Fruit fly (Drosophila melanogaster) whole organism, adult: ENCODE measurements around the gene Hsp23.

Experiments used
- CG11617 ChIP-seq: fragments of 200-800 bp; sonication (Bioruptor generic); optimal IDR thresholded peaks from 2 replicates; lab custom pipeline; 2017; ENCODE audit warnings: mild to moderate bottlenecking, missing biosample characterization, missing genetic modification reagents, missing genetic modification characterization
- CG12768 ChIP-seq: fragments of 200-800 bp; sonication (Bioruptor generic); optimal IDR thresholded peaks from 2 replicates; lab custom pipeline; 2017; ENCODE audit warnings: missing biosample characterization, missing genetic modification characterization, mild to moderate bottlenecking, moderate library complexity, missing genetic modification reagents
- CG14711 ChIP-seq: fragments of 200-800 bp; sonication (Bioruptor generic); optimal IDR thresholded peaks from 2 replicates; lab custom pipeline; 2018; ENCODE audit warnings: missing biosample characterization, mild to moderate bottlenecking, missing genetic modification characterization, moderate library complexity
- CG1620 ChIP-seq: fragments of 200-800 bp; sonication (Bioruptor generic); optimal IDR thresholded peaks from 2 replicates; lab custom pipeline; 2016; ENCODE audit warnings: missing biosample characterization, missing genetic modification characterization
- CG33017 ChIP-seq: fragments of 200-800 bp; sonication (Bioruptor generic); optimal IDR thresholded peaks from 2 replicates; lab custom pipeline; 2018; ENCODE audit warnings: missing biosample characterization, mild to moderate bottlenecking, missing genetic modification characterization, moderate library complexity
- CG5204 ChIP-seq: fragments of 200-800 bp; sonication (Bioruptor generic); optimal IDR thresholded peaks from 2 replicates; lab custom pipeline; 2016; ENCODE audit warnings: missing biosample characterization, missing genetic modification characterization
- CG7045 ChIP-seq: fragments of 200-800 bp; sonication (Bioruptor generic); optimal IDR thresholded peaks from 2 replicates; lab custom pipeline; 2017; ENCODE audit warnings: missing biosample characterization, mild to moderate bottlenecking, missing genetic modification characterization
- CG7101 ChIP-seq: fragments of 200-800 bp; sonication (Bioruptor generic); optimal IDR thresholded peaks from 2 replicates; lab custom pipeline; 2018; ENCODE audit warnings: missing biosample characterization, mild to moderate bottlenecking, missing genetic modification characterization, moderate library complexity
- Clk ChIP-seq: fragments of 200-800 bp; sonication (Bioruptor generic); optimal IDR thresholded peaks from 2 replicates; lab custom pipeline; 2017; ENCODE audit warnings: missing biosample characterization, missing genetic modification characterization
- Crg-1 ChIP-seq: fragments of 200-800 bp; sonication (Bioruptor generic); optimal IDR thresholded peaks from 2 replicates; lab custom pipeline; 2016; ENCODE audit warnings: missing biosample characterization, missing genetic modification characterization
- Hr96 ChIP-seq: fragments of 200-800 bp; sonication (Bioruptor generic); optimal IDR thresholded peaks from 2 replicates; lab custom pipeline; 2016; ENCODE audit warnings: missing biosample characterization, missing genetic modification characterization
- Mnt ChIP-seq: fragments of 200-800 bp; sonication (Bioruptor generic); optimal IDR thresholded peaks from 2 replicates; lab custom pipeline; 2016; ENCODE audit warnings: missing biosample characterization, mild to moderate bottlenecking, missing genetic modification characterization
- bab1 ChIP-seq: fragments of 200-800 bp; sonication (Bioruptor generic); optimal IDR thresholded peaks from 3 replicates; lab custom pipeline; 2019; ENCODE audit warnings: missing biosample characterization, mild to moderate bottlenecking, missing genetic modification characterization, moderate library complexity
- cic ChIP-seq: fragments of 200-800 bp; sonication (Bioruptor generic); optimal IDR thresholded peaks from 2 replicates; lab custom pipeline; 2017; ENCODE audit warnings: missing biosample characterization, mild to moderate bottlenecking, missing genetic modification characterization, moderate library complexity
- cnc ChIP-seq, 2 experiments: fragments of >200 bp; optimal IDR thresholded peaks; 2 replicates each; lab custom pipeline; 2017
- kay ChIP-seq: fragments of 200-800 bp; sonication (Bioruptor generic); peaks from one replicate; lab custom pipeline; 2016; ENCODE audit warnings: missing biosample characterization, missing genetic modification characterization, borderline replicate concordance
- ovo ChIP-seq: fragments of 200-800 bp; sonication (Bioruptor generic); optimal IDR thresholded peaks from 2 replicates; lab custom pipeline; 2016; ENCODE audit warnings: missing biosample characterization, missing genetic modification characterization
- pad ChIP-seq: fragments of 200-800 bp; sonication (Bioruptor generic); optimal IDR thresholded peaks from 3 replicates; lab custom pipeline; 2017; ENCODE audit warnings: missing biosample characterization, missing genetic modification characterization, mild to moderate bottlenecking, moderate library complexity, missing genetic modification reagents
- tj ChIP-seq: fragments of 200-800 bp; sonication (Bioruptor generic); optimal IDR thresholded peaks from 3 replicates; lab custom pipeline; 2017; ENCODE audit warnings: missing biosample characterization, mild to moderate bottlenecking, missing genetic modification characterization, moderate library complexity
- toe ChIP-seq: fragments of 200-800 bp; sonication (Bioruptor generic); optimal IDR thresholded peaks from 2 replicates; lab custom pipeline; 2016; ENCODE audit warnings: missing biosample characterization, missing genetic modification characterization

The Hsp23 gene

DNA sequence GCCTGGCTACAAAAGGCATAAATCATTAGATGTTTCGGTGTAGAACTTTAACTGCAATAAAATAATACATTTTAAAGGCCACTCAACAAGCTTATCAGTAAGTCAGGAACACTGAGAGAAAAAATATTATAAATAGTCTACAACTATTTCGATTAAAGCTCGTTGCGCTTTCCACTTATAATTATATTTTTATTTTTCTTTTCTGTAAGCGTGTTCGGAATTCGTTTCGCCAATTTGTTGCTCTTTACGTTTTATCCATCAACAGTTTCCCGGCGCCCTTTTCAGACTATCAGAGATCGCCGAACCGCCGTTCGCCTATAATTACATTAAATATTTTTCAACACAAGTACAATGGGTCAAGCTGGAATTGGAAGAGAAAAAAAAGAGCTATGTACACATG is 42.7 kb upstream of the Hsp23 start:
- TF ChIP-seq CG1620 (GFP tag; lab: Kevin White, UChicago) (no peak), CG14711 (no peak), kay (GFP tag; lab: Kevin White, UChicago) (peak; percentile 77), CG12768 (GFP tag; lab: Kevin White, UChicago) (no peak), ovo (GFP tag; lab: Kevin White, UChicago) (no peak), CG33017 (peak; percentile 5), bab1 (GFP tag; lab: Kevin White, UChicago) (no peak), toe (GFP tag; lab: Kevin White, UChicago) (no peak), Hr96 (GFP tag; lab: Kevin White, UChicago) (no peak), CG5204 (GFP tag; lab: Kevin White, UChicago) (peak; percentile 15), Crg-1 (GFP tag; lab: Kevin White, UChicago) (no peak), CG7101 (tag; lab: Kevin White, UChicago) (no peak), Mnt (GFP tag; lab: Kevin White, UChicago) (no peak), CG11617 (GFP tag; lab: Kevin White, UChicago) (no peak), CG7045 (GFP tag; lab: Kevin White, UChicago) (no peak), tj (GFP tag; lab: Kevin White, UChicago) (no peak), cic (GFP tag; lab: Kevin White, UChicago) (no peak), pad (GFP tag; lab: Kevin White, UChicago) (no peak), Clk (no peak), cnc (optimal IDR thresholded peaks at IDR 0.05; lab: Kevin White, UChicago) (no peak)

DNA sequence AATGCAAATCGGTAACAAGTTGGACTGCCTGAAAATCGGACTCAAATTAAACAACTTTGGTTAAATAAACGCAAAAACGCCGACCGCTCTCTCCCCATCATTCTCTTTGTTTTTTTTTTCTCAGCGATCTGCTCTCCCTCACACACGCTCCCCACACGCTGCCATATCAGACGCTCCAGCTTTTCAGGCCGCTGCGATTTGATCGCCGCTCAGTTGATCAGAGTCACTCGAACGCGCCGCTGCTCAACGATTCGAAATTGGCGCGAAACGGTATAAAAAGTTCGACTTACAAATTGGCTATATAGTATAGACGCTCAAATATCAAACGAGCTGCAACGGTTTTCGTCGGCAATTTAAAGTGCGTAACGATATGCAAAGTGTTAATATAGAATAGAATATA is 41.5 kb upstream of the Hsp23 start:
- TF ChIP-seq bab1 (GFP tag; lab: Kevin White, UChicago) (no peak), CG5204 (GFP tag; lab: Kevin White, UChicago) (no peak), CG1620 (GFP tag; lab: Kevin White, UChicago) (no peak), cnc (optimal IDR thresholded peaks at IDR 0.05; lab: Kevin White, UChicago) (no peak), ovo (GFP tag; lab: Kevin White, UChicago) (no peak), Clk (no peak), Crg-1 (GFP tag; lab: Kevin White, UChicago) (no peak), tj (GFP tag; lab: Kevin White, UChicago) (no peak), Mnt (GFP tag; lab: Kevin White, UChicago) (peak; percentile 30), Hr96 (GFP tag; lab: Kevin White, UChicago) (peak; percentile 1), cic (GFP tag; lab: Kevin White, UChicago) (no peak), CG11617 (GFP tag; lab: Kevin White, UChicago) (no peak), kay (GFP tag; lab: Kevin White, UChicago) (no peak), CG7101 (tag; lab: Kevin White, UChicago) (no peak), CG33017 (no peak), CG14711 (no peak), toe (GFP tag; lab: Kevin White, UChicago) (no peak), CG7045 (GFP tag; lab: Kevin White, UChicago) (no peak), pad (GFP tag; lab: Kevin White, UChicago) (no peak), CG12768 (GFP tag; lab: Kevin White, UChicago) (peak; percentile 40)

DNA sequence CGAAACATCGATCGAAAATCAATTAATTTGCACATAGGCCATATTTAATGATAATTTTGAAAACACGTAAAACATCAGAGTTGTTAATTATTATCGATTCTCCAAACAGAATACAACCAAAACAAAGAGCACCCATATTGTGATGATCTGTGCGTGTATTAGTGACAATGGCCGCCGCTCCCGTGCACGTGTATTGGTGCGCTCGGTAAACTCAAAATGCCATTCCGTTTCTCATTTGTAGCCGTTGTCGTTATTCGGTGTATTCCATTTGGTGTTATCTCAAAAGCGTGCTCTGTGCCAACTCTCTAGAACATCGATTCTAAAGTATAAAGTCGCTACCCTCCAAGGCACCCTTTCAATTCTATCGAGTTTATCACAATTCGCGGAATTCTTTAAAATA is 40.8 kb upstream of the Hsp23 start:
- TF ChIP-seq kay (GFP tag; lab: Kevin White, UChicago) (no peak), CG7101 (tag; lab: Kevin White, UChicago) (no peak), toe (GFP tag; lab: Kevin White, UChicago) (no peak), cic (GFP tag; lab: Kevin White, UChicago) (peak; percentile 21), pad (GFP tag; lab: Kevin White, UChicago) (no peak), Hr96 (GFP tag; lab: Kevin White, UChicago) (no peak), CG5204 (GFP tag; lab: Kevin White, UChicago) (no peak), CG12768 (GFP tag; lab: Kevin White, UChicago) (peak; percentile 2)

DNA sequence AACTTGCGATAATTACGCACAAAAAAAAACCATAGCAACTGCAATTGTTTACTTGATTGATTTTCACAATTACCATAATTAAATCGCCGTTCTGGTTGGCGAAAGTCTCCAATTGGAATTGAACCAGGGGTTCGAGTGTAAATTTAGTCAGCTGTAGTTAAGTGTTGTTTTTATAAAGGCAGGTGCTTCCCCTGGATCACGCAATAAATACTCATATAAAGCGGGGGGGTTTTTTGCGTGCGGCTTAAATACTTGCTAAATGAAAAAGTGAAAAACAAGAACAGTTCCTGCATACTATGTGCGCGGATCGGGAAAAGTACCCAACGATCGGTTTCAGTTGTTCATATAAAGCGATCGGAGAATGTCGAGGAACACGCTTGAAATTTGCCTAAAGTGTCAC is 37.7 kb upstream of the Hsp23 start:
- TF ChIP-seq pad (GFP tag; lab: Kevin White, UChicago) (no peak), CG12768 (GFP tag; lab: Kevin White, UChicago) (peak; percentile 42)

DNA sequence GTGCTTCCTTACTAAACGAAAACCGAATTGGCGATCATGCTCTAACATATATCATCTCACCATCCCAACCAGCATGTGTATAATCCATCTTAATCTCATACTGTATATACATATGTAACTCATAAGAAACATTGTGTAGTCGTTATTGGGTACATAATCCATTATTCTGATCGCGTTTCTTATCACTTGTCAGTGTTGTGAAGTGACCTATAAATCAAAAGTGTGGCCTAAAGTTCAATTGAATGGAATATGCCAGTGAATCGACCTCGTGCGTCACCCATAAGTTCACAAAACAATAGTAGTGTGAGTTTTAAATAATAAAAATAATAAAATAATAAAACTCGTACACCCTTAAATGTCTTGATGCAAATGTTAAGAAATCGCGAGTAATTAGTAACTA is 36.5 kb upstream of the Hsp23 start:
- TF ChIP-seq cic (GFP tag; lab: Kevin White, UChicago) = no peak
- no peak for TF ChIP-seq CG7045 (GFP tag; lab: Kevin White, UChicago)
- TF ChIP-seq cnc (optimal IDR thresholded peaks at IDR 0.05; lab: Kevin White, UChicago) = no peak
- no peak for TF ChIP-seq CG1620 (GFP tag; lab: Kevin White, UChicago)
- TF ChIP-seq CG7101 (tag; lab: Kevin White, UChicago) = no peak

DNA sequence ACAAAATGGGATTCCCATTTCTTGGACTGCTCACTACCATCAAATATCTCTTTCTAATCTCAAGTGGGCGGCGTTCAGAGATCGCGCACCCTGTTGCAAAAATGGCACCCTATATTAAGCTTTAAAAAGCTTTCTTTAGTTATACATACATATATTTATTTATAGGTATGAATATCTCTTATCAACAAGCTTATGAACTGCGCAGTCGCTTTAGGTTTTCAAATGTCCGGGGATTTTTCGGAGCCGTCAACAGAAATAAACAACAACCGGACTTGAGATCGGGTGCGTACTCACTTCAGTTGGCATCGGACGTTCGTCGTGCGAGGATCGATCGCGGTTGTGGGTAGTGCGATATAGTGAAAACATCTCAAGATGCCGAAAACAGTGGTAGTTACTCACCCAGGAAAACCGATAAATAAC is 32.4 kb upstream of the Hsp23 start, which contains the start of gene PGRP-LF:
PGRP-LF (plus strand) TSS at position 296 of the 420 bp plus-strand sequence.
- TF ChIP-seq tj (GFP tag; lab: Kevin White, UChicago) (no peak), Hr96 (GFP tag; lab: Kevin White, UChicago) (peak; percentile 36), CG11617 (GFP tag; lab: Kevin White, UChicago) (peak; percentile 7), Clk (peak; percentile 5), cnc (optimal IDR thresholded peaks at IDR 0.05; lab: Kevin White, UChicago) (no peak), CG14711 (no peak), Crg-1 (GFP tag; lab: Kevin White, UChicago) (no peak), CG7045 (GFP tag; lab: Kevin White, UChicago) (no peak), pad (GFP tag; lab: Kevin White, UChicago) (no peak), CG33017 (peak; percentile 74), bab1 (GFP tag; lab: Kevin White, UChicago) (peak; percentile 24), CG7101 (tag; lab: Kevin White, UChicago) (peak; percentile 54), CG12768 (GFP tag; lab: Kevin White, UChicago) (peak; percentile 85), Mnt (GFP tag; lab: Kevin White, UChicago) (peak; percentile 60), toe (GFP tag; lab: Kevin White, UChicago) (peak; percentile 50), cic (GFP tag; lab: Kevin White, UChicago) (peak; percentile 92), kay (GFP tag; lab: Kevin White, UChicago) (peak; percentile 99), CG1620 (GFP tag; lab: Kevin White, UChicago) (no peak), CG5204 (GFP tag; lab: Kevin White, UChicago) (peak; percentile 38), ovo (GFP tag; lab: Kevin White, UChicago) (no peak)
